Fruit fly (Drosophila melanogaster) whole organism, embryonic: ENCODE measurements around the gene RabX4.

Experiments used
- Blimp-1 ChIP-seq: fragments of 200-800 bp; sonication (Bioruptor generic); optimal IDR thresholded peaks from 3 replicates; lab custom pipeline; 2018; ENCODE audit warnings: missing biosample characterization, missing genetic modification characterization, mild to moderate bottlenecking, moderate library complexity, missing genetic modification reagents
- CG12071 ChIP-seq: fragments of 200-800 bp; sonication (Bioruptor generic); optimal IDR thresholded peaks from 3 replicates; lab custom pipeline; 2018; ENCODE audit warnings: missing biosample characterization, mild to moderate bottlenecking, missing genetic modification characterization
- CG1233 ChIP-seq: fragments of 200-800 bp; sonication (Bioruptor generic); optimal IDR thresholded peaks from 4 replicates; lab custom pipeline; 2018; ENCODE audit warnings: missing biosample characterization, mild to moderate bottlenecking, missing genetic modification characterization
- CG12659 ChIP-seq: fragments of 200-800 bp; sonication (Bioruptor generic); optimal IDR thresholded peaks from 3 replicates; lab custom pipeline; 2017; ENCODE audit warnings: mild to moderate bottlenecking, missing biosample characterization, missing genetic modification reagents, missing genetic modification characterization
- CG1647 ChIP-seq: fragments of 200-800 bp; sonication (Bioruptor generic); optimal IDR thresholded peaks from 3 replicates; lab custom pipeline; 2016; ENCODE audit warnings: missing biosample characterization, missing genetic modification characterization
- CG16813 ChIP-seq: fragments of 200-800 bp; sonication (Bioruptor generic); IDR thresholded peaks from 3 replicates; pipeline ENCODE4 v1.3.6; 2022; ENCODE audit warnings: missing biosample characterization, missing genetic modification characterization; ENCODE audit not compliant: partially characterized antibody
- CG17568 ChIP-seq: fragments of 200-800 bp; sonication (Bioruptor generic); optimal IDR thresholded peaks from 2 replicates; lab custom pipeline; 2018; ENCODE audit warnings: missing biosample characterization, mild to moderate bottlenecking, missing genetic modification characterization, moderate library complexity
- CG30431 ChIP-seq: fragments of 200-800 bp; sonication (Bioruptor generic); optimal IDR thresholded peaks from 2 replicates; lab custom pipeline; 2017; ENCODE audit warnings: missing biosample characterization, missing genetic modification characterization
- CG31365 ChIP-seq: fragments of 200-800 bp; sonication (Bioruptor generic); optimal IDR thresholded peaks from 2 replicates; lab custom pipeline; 2018; ENCODE audit warnings: missing biosample characterization, mild to moderate bottlenecking, missing genetic modification characterization
- CG34376 ChIP-seq: fragments of 200-800 bp; sonication (Bioruptor generic); optimal IDR thresholded peaks from 2 replicates; lab custom pipeline; 2018; ENCODE audit warnings: missing biosample characterization, mild to moderate bottlenecking, missing genetic modification characterization
- CG4854 ChIP-seq: fragments of 200-800 bp; sonication (Bioruptor generic); optimal IDR thresholded peaks from 2 replicates; lab custom pipeline; 2016; ENCODE audit warnings: missing biosample characterization, missing genetic modification characterization, inconsistent platforms
- CG7357 ChIP-seq: fragments of 200-800 bp; sonication (Bioruptor generic); IDR thresholded peaks from 3 replicates; pipeline ENCODE4 v1.3.6; 2022; ENCODE audit warnings: missing biosample characterization, missing genetic modification characterization
- CG9215 ChIP-seq: fragments of 200-800 bp; sonication (Bioruptor generic); IDR thresholded peaks from 2 replicates; pipeline ENCODE4 v1.3.6; 2022; ENCODE audit warnings: missing biosample characterization, missing genetic modification characterization
- CG9727 ChIP-seq: fragments of 200-800 bp; sonication (Bioruptor generic); optimal IDR thresholded peaks from 3 replicates; lab custom pipeline; 2017; ENCODE audit warnings: missing biosample characterization, mild to moderate bottlenecking, missing genetic modification characterization
- Dfd ChIP-seq, 2 experiments: fragments of >200 bp; optimal IDR thresholded peaks; 2 replicates each; lab custom pipeline; 2017; ENCODE audit warnings: missing biosample characterization in 2 of 2, missing genetic modification characterization in 2 of 2
- Dll ChIP-seq: fragments of 200-800 bp; sonication (Bioruptor generic); IDR thresholded peaks from 4 replicates; pipeline ENCODE4 v1.3.6; 2022; ENCODE audit warnings: missing biosample characterization, missing genetic modification characterization; ENCODE audit not compliant: partially characterized antibody
- E2f1 ChIP-seq: fragments of 200-800 bp; sonication (Bioruptor generic); IDR thresholded peaks from 2 replicates; pipeline ENCODE4 v1.3.6; 2022; ENCODE audit warnings: missing biosample characterization, missing genetic modification characterization
- Fer2 ChIP-seq: fragments of 200-800 bp; sonication (Bioruptor generic); optimal IDR thresholded peaks from 2 replicates; lab custom pipeline; 2018; ENCODE audit warnings: missing biosample characterization, mild to moderate bottlenecking, missing genetic modification characterization, moderate library complexity
- Fer3 ChIP-seq: fragments of 200-800 bp; sonication (Bioruptor generic); optimal IDR thresholded peaks from 2 replicates; lab custom pipeline; 2018; ENCODE audit warnings: missing biosample characterization, mild to moderate bottlenecking, missing genetic modification characterization, moderate library complexity
- Gug ChIP-seq: fragments of 200-800 bp; sonication (Bioruptor generic); IDR thresholded peaks from 4 replicates; pipeline ENCODE4 v1.3.6; 2022; ENCODE audit warnings: missing biosample characterization, missing genetic modification characterization
- NfI ChIP-seq: fragments of 200-800 bp; sonication (Bioruptor generic); optimal IDR thresholded peaks from 3 replicates; lab custom pipeline; 2018; ENCODE audit warnings: missing biosample characterization, mild to moderate bottlenecking, missing genetic modification characterization, moderate library complexity
- Taf1 ChIP-seq: fragments of 200-800 bp; sonication (Bioruptor generic); IDR thresholded peaks from 2 replicates; pipeline ENCODE4 v1.3.6; 2022; ENCODE audit warnings: missing biosample characterization, missing genetic modification characterization
- amos ChIP-seq: fragments of 200-800 bp; sonication (Bioruptor generic); IDR thresholded peaks from 2 replicates; pipeline ENCODE4 v1.3.6; 2022; ENCODE audit warnings: missing biosample characterization, missing genetic modification characterization; ENCODE audit not compliant: partially characterized antibody
- ase ChIP-seq: fragments of 200-800 bp; sonication (Bioruptor generic); IDR thresholded peaks from 3 replicates; pipeline ENCODE4 v1.3.6; 2022; ENCODE audit warnings: missing biosample characterization, missing genetic modification characterization
- br ChIP-seq: fragments of >200 bp; optimal IDR thresholded peaks from 2 replicates; lab custom pipeline; 2017
- chif ChIP-seq, 2 experiments: fragments of 200-800 bp; sonication (Bioruptor generic); optimal IDR thresholded peaks; 3 replicates each; lab custom pipeline; 2016; ENCODE audit warnings: missing biosample characterization in 2 of 2, missing genetic modification characterization in 2 of 2
- croc ChIP-seq: fragments of 200-800 bp; sonication (Bioruptor generic); conservative IDR thresholded peaks from 3 replicates; pipeline ENCODE4 v1.3.6; 2022; ENCODE audit warnings: missing biosample characterization, missing genetic modification characterization
- danr ChIP-seq: fragments of 200-800 bp; sonication (Bioruptor generic); IDR thresholded peaks from 2 replicates; pipeline ENCODE4 v1.3.6; 2022; ENCODE audit warnings: missing biosample characterization, missing genetic modification characterization
- dati ChIP-seq: fragments of 200-800 bp; sonication (Bioruptor generic); IDR thresholded peaks from 2 replicates; pipeline ENCODE4 v1.3.6; 2022; ENCODE audit warnings: missing biosample characterization, missing genetic modification characterization
- dm ChIP-seq: fragments of 200-800 bp; sonication (Bioruptor generic); optimal IDR thresholded peaks from 3 replicates; lab custom pipeline; 2016; ENCODE audit warnings: missing biosample characterization, missing genetic modification characterization
- fd3F ChIP-seq: fragments of 200-800 bp; sonication (Bioruptor generic); optimal IDR thresholded peaks from 2 replicates; lab custom pipeline; 2018; ENCODE audit warnings: missing biosample characterization, mild to moderate bottlenecking, missing genetic modification characterization, moderate library complexity
- gce ChIP-seq: fragments of 200-800 bp; sonication (Bioruptor generic); IDR thresholded peaks from 3 replicates; pipeline ENCODE4 v1.3.6; 2022; ENCODE audit warnings: missing biosample characterization, missing genetic modification characterization
- jigr1 ChIP-seq: fragments of 200-800 bp; sonication (Bioruptor generic); IDR thresholded peaks from 3 replicates; pipeline ENCODE4 v1.3.6; 2022; ENCODE audit warnings: missing biosample characterization, missing genetic modification characterization
- kni ChIP-seq: fragments of 200-800 bp; sonication (Bioruptor generic); optimal IDR thresholded peaks from 3 replicates; lab custom pipeline; 2017; ENCODE audit warnings: mild to moderate bottlenecking, missing biosample characterization, missing genetic modification reagents, missing genetic modification characterization
- phol ChIP-seq: fragments of 200-800 bp; sonication (Bioruptor generic); optimal IDR thresholded peaks from 3 replicates; lab custom pipeline; 2018; ENCODE audit warnings: missing biosample characterization, mild to moderate bottlenecking, missing genetic modification characterization, moderate library complexity
- ro ChIP-seq: fragments of 200-800 bp; sonication (Bioruptor generic); IDR thresholded peaks from 2 replicates; pipeline ENCODE4 v1.3.6; 2022; ENCODE audit warnings: missing biosample characterization, missing genetic modification characterization
- salm ChIP-seq: fragments of 200-800 bp; sonication (Bioruptor generic); optimal IDR thresholded peaks from 2 replicates; lab custom pipeline; 2018; ENCODE audit warnings: missing biosample characterization, mild to moderate bottlenecking, missing genetic modification characterization
- sc ChIP-seq, 3 experiments: fragments of >200 bp in 2 of 3; fragments of 200-800 bp in 1 of 3; sonication (Bioruptor generic) in 1 of 3; optimal IDR thresholded peaks; 2 replicates in 2 of 3; 3 replicates in 1 of 3; lab custom pipeline; 2017; ENCODE audit warnings: mild to moderate bottlenecking in 1 of 3, missing biosample characterization in 1 of 3, missing genetic modification characterization in 1 of 3, missing genetic modification reagents in 1 of 3
- tna ChIP-seq: fragments of 200-800 bp; sonication (Bioruptor generic); IDR thresholded peaks from 2 replicates; pipeline ENCODE4 v1.3.6; 2022; ENCODE audit warnings: missing biosample characterization, missing genetic modification characterization; ENCODE audit not compliant: partially characterized antibody
- usp ChIP-seq: fragments of >200 bp; optimal IDR thresholded peaks from 2 replicates; lab custom pipeline; 2017; ENCODE audit warnings: missing biosample characterization, missing genetic modification characterization
- wor ChIP-seq: fragments of 200-800 bp; sonication (Bioruptor generic); IDR thresholded peaks from 2 replicates; pipeline ENCODE4 v1.3.6; 2022; ENCODE audit warnings: missing biosample characterization, missing genetic modification characterization
- z ChIP-seq: fragments of 200-800 bp; sonication (Bioruptor generic); IDR thresholded peaks from 3 replicates; pipeline ENCODE4 v1.3.6; 2022; ENCODE audit warnings: missing biosample characterization, missing genetic modification characterization
- zen2 ChIP-seq: fragments of 200-800 bp; sonication (Bioruptor generic); IDR thresholded peaks from 3 replicates; pipeline ENCODE4 v1.3.6; 2022; ENCODE audit warnings: missing biosample characterization, missing genetic modification characterization; ENCODE audit not compliant: partially characterized antibody
- zf30C ChIP-seq: fragments of 200-800 bp; sonication (Bioruptor generic); optimal IDR thresholded peaks from 3 replicates; lab custom pipeline; 2018; ENCODE audit warnings: missing biosample characterization, mild to moderate bottlenecking, missing genetic modification characterization

The RabX4 gene

dm6 chr3R:24810844-24811625 is 17.2 kb downstream of the RabX4 start (continued):
- TF ChIP-seq z (GFP tag; lab: Robert Waterston, UW) (0 out of 3 replicates have a peak, but pooled peaks have one; percentile 18), tna (GFP tag; lab: Robert Waterston, UW) (no peak), Fer2 (tag; lab: Kevin White, UChicago) (peak; percentile 83), dm (peak; percentile 71), croc (GFP tag; lab: Robert Waterston, UW) (peak; percentile 58; the same call in 2 of the 3 replicates), fd3F (GFP tag; lab: Kevin White, UChicago) (peak; percentile 91), wor (peak; percentile 74), ro (GFP tag; lab: Robert Waterston, UW) (peak; percentile 50; the same call in 1 of the 2 replicates), CG7357 (GFP tag; lab: Robert Waterston, UW) (peak; percentile 79), E2f1 (GFP tag; lab: Robert Waterston, UW) (peak; percentile 87), ase (GFP tag; lab: Robert Waterston, UW) (peak; percentile 90), Fer3 (tag; lab: Kevin White, UChicago) (peak; percentile 90), br (lab: Kevin White, UChicago) (no peak), zen2 (GFP tag; lab: Robert Waterston, UW) (no peak), zf30C (GFP tag; lab: Kevin White, UChicago) (no peak), CG17568 (GFP tag; lab: Kevin White, UChicago) (peak; percentile 85), NfI (GFP tag; lab: Kevin White, UChicago) (peak; percentile 93), CG12659 (GFP tag; lab: Kevin White, UChicago) (peak; percentile 92), Gug (GFP tag; lab: Robert Waterston, UW) (peak; percentile 90), Dfd (GFP tag; optimal IDR thresholded peaks at IDR 0.05; lab: Kevin White, UChicago) (no peak), Taf1 (peak; percentile 89), amos (GFP tag; lab: Robert Waterston, UW) (no peak), phol (tag; lab: Kevin White, UChicago) (peak; percentile 82), CG30431 (peak; percentile 73), chif (GFP tag; optimal IDR thresholded peaks at IDR 0.05; lab: Kevin White, UChicago) (peak; percentile 75 to 82), sc (optimal IDR thresholded peaks at IDR 0.05; lab: Kevin White, UChicago) (no peak), sc (GFP tag; optimal IDR thresholded peaks at IDR 0.05; lab: Kevin White, UChicago) (peak; percentile 69), CG9215 (peak; percentile 78), CG31365 (tag; lab: Kevin White, UChicago) (peak; percentile 74), CG4854 (GFP tag; lab: Kevin White, UChicago) (peak; percentile 76), salm (tag; lab: Kevin White, UChicago) (peak; percentile 85), dati (GFP tag; lab: Robert Waterston, UW) (peak; percentile 65), CG34376 (GFP tag; lab: Kevin White, UChicago) (peak; percentile 74), kni (no peak), CG1233 (GFP tag; lab: Kevin White, UChicago) (peak; percentile 83), jigr1 (GFP tag; lab: Robert Waterston, UW) (no peak), usp (GFP tag; lab: Kevin White, UChicago) (no peak), CG9727 (GFP tag; lab: Kevin White, UChicago) (peak; percentile 71), CG16813 (GFP tag; lab: Robert Waterston, UW) (no peak), CG12071 (GFP tag; lab: Kevin White, UChicago) (peak; percentile 94), CG1647 (GFP tag; lab: Kevin White, UChicago) (peak; percentile 89), gce (GFP tag; lab: Robert Waterston, UW) (peak; percentile 75; the same call in 1 of the 3 replicates), Blimp-1 (GFP tag; lab: Kevin White, UChicago) (peak; percentile 81), danr (GFP tag; lab: Robert Waterston, UW) (peak; percentile 75), Dll (no peak)
- TF ChIP-seq, all 482 proteins: peak for 401
